Fruit fly (Drosophila melanogaster) Kc167 (cell line): ENCODE results near the gene KrT95D.

Experiments used
- Myc ChIP-seq: fragments of >200 bp; optimal IDR thresholded peaks from 2 replicates; lab custom pipeline; 2017; ENCODE audit warnings: missing external identifiers
- Sin3A ChIP-seq: fragments of >200 bp; optimal IDR thresholded peaks from 2 replicates; lab custom pipeline; 2018; ENCODE audit warnings: missing external identifiers
- h ChIP-seq: fragments of >200 bp; optimal IDR thresholded peaks from 3 replicates; lab custom pipeline; 2018; ENCODE audit warnings: missing external identifiers
- insv ChIP-seq: fragments of >200 bp; optimal IDR thresholded peaks from 3 replicates; lab custom pipeline; 2018; ENCODE audit warnings: missing external identifiers
- psq ChIP-seq: fragments of >200 bp; optimal IDR thresholded peaks from 2 replicates; lab custom pipeline; 2017; ENCODE audit warnings: missing external identifiers
- ttk ChIP-seq: sonication (Bioruptor generic); optimal IDR thresholded peaks from 2 replicates; lab custom pipeline; 2017; ENCODE audit warnings: missing external identifiers

dm6 chr3R:24003948-24004347, 27.7 kb downstream of the KrT95D start:
- TF ChIP-seq insv (lab: Kevin White, UChicago) (no peak), Myc (lab: Kevin White, UChicago) (no peak), psq (no peak), h (lab: Kevin White, UChicago) (no peak), Sin3A (no peak), ttk (no peak)
